Fruit fly (Drosophila melanogaster) whole organism: ENCODE results near the gene Brd8.

Experiments
- CG8478 ChIP-seq: fragments of >200 bp; optimal IDR thresholded peaks from 2 replicates; lab custom pipeline; 2018; ENCODE audit warnings: inconsistent platforms
- EcR ChIP-seq, 2 experiments: fragments of >200 bp; optimal IDR thresholded peaks; 2 replicates each; lab custom pipeline; 2017; ENCODE audit warnings: missing biosample characterization in 2 of 2, missing genetic modification characterization in 2 of 2, missing genetic modification reagents in 2 of 2

DNA sequence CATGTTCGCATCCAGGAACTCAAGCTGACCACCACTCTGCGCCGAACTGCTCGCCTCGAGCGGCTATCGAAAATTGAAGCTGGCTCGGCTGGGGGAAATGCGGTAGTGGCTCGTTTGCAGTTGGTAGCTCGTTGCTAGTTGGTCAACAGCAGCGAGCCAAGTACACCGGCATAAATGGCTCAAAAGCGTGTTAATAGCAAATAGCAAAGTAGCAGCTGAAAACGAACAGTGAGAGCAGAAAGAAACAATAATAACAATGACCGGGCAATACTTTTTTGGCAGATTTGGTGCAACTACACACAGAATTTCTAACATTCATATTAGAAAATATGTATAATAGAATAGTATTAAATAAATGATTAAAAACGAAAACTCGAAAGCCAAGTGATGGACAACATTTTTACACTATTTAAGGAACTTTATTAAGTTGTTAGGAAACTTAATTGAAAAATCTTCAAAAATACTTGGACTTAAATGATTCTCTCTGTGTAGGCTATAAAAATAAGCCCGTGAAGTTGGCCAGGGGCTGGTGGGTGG lies 4.5 kb downstream of the Brd8 start, which contains the start of gene CG14507:
- no peak for TF ChIP-seq CG8478 (lab: Kevin White, UChicago)
- no peak for TF ChIP-seq EcR (GFP tag; optimal IDR thresholded peaks at IDR 0.05; lab: Kevin White, UChicago)
